Fruit fly (Drosophila melanogaster) whole organism, embryonic: ENCODE data around the gene CG12299.

Source experiments
- Awh ChIP-seq: fragments of 200-800 bp; sonication (Bioruptor generic); IDR thresholded peaks from 2 replicates; pipeline ENCODE4, ENCODE4 v1.3.6; 2022; ENCODE audit warnings: missing biosample characterization, missing genetic modification characterization
- CG10147 ChIP-seq: fragments of 200-800 bp; sonication (Bioruptor generic); optimal IDR thresholded peaks from 2 replicates; lab custom pipeline; 2019; ENCODE audit warnings: missing biosample characterization, mild to moderate bottlenecking, missing genetic modification characterization, moderate library complexity
- CG10366 ChIP-seq: fragments of 200-800 bp; sonication (Bioruptor generic); IDR thresholded peaks from 2 replicates; pipeline ENCODE4 v1.3.6; 2022; ENCODE audit warnings: missing biosample characterization, missing genetic modification characterization
- CG12744 ChIP-seq: fragments of 200-800 bp; sonication (Bioruptor generic); optimal IDR thresholded peaks from 2 replicates; lab custom pipeline; 2016; ENCODE audit warnings: missing biosample characterization, missing genetic modification characterization
- CG12769 ChIP-seq: fragments of 200-800 bp; sonication (Bioruptor generic); optimal IDR thresholded peaks from 2 replicates; lab custom pipeline; 2019; ENCODE audit warnings: missing biosample characterization, mild to moderate bottlenecking, missing genetic modification characterization, moderate library complexity
- CG14667 ChIP-seq: fragments of 200-800 bp; sonication (Bioruptor generic); IDR thresholded peaks from 2 replicates; pipeline ENCODE4 v1.3.6; 2022; ENCODE audit warnings: missing biosample characterization, missing genetic modification characterization
- CG1832 ChIP-seq: fragments of 200-800 bp; sonication (Bioruptor generic); optimal IDR thresholded peaks from 2 replicates; lab custom pipeline; 2017; ENCODE audit warnings: missing biosample characterization, mild to moderate bottlenecking, missing genetic modification characterization, inconsistent platforms
- CG18599 ChIP-seq: fragments of 200-800 bp; sonication (Bioruptor generic); optimal IDR thresholded peaks from 3 replicates; lab custom pipeline; 2017; ENCODE audit warnings: missing biosample characterization, missing genetic modification characterization, mild to moderate bottlenecking, moderate library complexity, missing genetic modification reagents
- CG3163 ChIP-seq: fragments of 200-800 bp; sonication (Bioruptor generic); optimal IDR thresholded peaks from 3 replicates; lab custom pipeline; 2016; ENCODE audit warnings: missing biosample characterization, missing genetic modification characterization
- CG32772 ChIP-seq: fragments of 200-800 bp; sonication (Bioruptor generic); IDR thresholded peaks from 2 replicates; pipeline ENCODE4 v1.3.6; 2022; ENCODE audit warnings: missing biosample characterization, missing genetic modification characterization
- CG33213 ChIP-seq: fragments of 200-800 bp; sonication (Bioruptor generic); optimal IDR thresholded peaks from 3 replicates; lab custom pipeline; 2016; ENCODE audit warnings: missing biosample characterization, missing genetic modification characterization
- CG34224 ChIP-seq: fragments of 200-800 bp; sonication (Bioruptor generic); IDR thresholded peaks from 3 replicates; pipeline ENCODE4 v1.3.6; 2022; ENCODE audit warnings: missing biosample characterization, missing genetic modification characterization; ENCODE audit not compliant: partially characterized antibody
- CG3995 ChIP-seq: fragments of 200-800 bp; sonication (Bioruptor generic); optimal IDR thresholded peaks from 3 replicates; lab custom pipeline; 2016; ENCODE audit warnings: missing biosample characterization, missing genetic modification characterization
- CG4328 ChIP-seq: fragments of 200-800 bp; sonication (Bioruptor generic); optimal IDR thresholded peaks from 3 replicates; lab custom pipeline; 2017; ENCODE audit warnings: missing biosample characterization, missing genetic modification reagents, missing genetic modification characterization
- CG4820 ChIP-seq: fragments of 200-800 bp; sonication (Bioruptor generic); optimal IDR thresholded peaks from 3 replicates; lab custom pipeline; 2016; ENCODE audit warnings: missing biosample characterization, missing genetic modification characterization
- CG6175 ChIP-seq: fragments of 200-800 bp; sonication (Bioruptor generic); IDR thresholded peaks from 3 replicates; pipeline ENCODE4 v1.3.6; 2022; ENCODE audit warnings: missing biosample characterization, missing genetic modification characterization
- CG7271 ChIP-seq: fragments of 200-800 bp; sonication (Bioruptor generic); optimal IDR thresholded peaks from 2 replicates; lab custom pipeline; 2018; ENCODE audit warnings: missing biosample characterization, mild to moderate bottlenecking, missing genetic modification characterization, moderate library complexity
- CG7839 ChIP-seq: fragments of 200-800 bp; sonication (Bioruptor generic); optimal IDR thresholded peaks from 3 replicates; lab custom pipeline; 2018; ENCODE audit warnings: missing biosample characterization, mild to moderate bottlenecking, missing genetic modification characterization, moderate library complexity
- CG7987 ChIP-seq: fragments of 200-800 bp; sonication (Bioruptor generic); optimal IDR thresholded peaks from 2 replicates; lab custom pipeline; 2018; ENCODE audit warnings: missing biosample characterization, mild to moderate bottlenecking, missing genetic modification characterization, moderate library complexity
- CG8388 ChIP-seq: fragments of 200-800 bp; sonication (Bioruptor generic); optimal IDR thresholded peaks from 2 replicates; lab custom pipeline; 2019; ENCODE audit warnings: missing biosample characterization, mild to moderate bottlenecking, missing genetic modification characterization, moderate library complexity
- CkIIα-i1 ChIP-seq: fragments of 200-800 bp; sonication (Bioruptor generic); IDR thresholded peaks from 2 replicates; pipeline ENCODE4 v1.3.6; 2022; ENCODE audit warnings: missing biosample characterization, missing genetic modification characterization
- D19A ChIP-seq: fragments of 200-800 bp; optimal IDR thresholded peaks from 3 replicates; lab custom pipeline; 2019; ENCODE audit warnings: missing biosample characterization, mild to moderate bottlenecking, missing genetic modification characterization, moderate library complexity
- HLH3B ChIP-seq: fragments of 200-800 bp; sonication (Bioruptor generic); IDR thresholded peaks from 2 replicates; pipeline ENCODE4 v1.3.6; 2022; ENCODE audit warnings: missing biosample characterization, missing genetic modification characterization
- Hand ChIP-seq: fragments of 200-800 bp; sonication (Bioruptor generic); optimal IDR thresholded peaks from 2 replicates; lab custom pipeline; 2017; ENCODE audit warnings: mild to moderate bottlenecking, missing biosample characterization, missing genetic modification reagents, missing genetic modification characterization
- Hsf ChIP-seq: fragments of 200-800 bp; sonication (Bioruptor generic); optimal IDR thresholded peaks from 3 replicates; lab custom pipeline; 2016; ENCODE audit warnings: missing biosample characterization, missing genetic modification characterization
- Mad ChIP-seq: fragments of 200-800 bp; sonication (Bioruptor generic); optimal IDR thresholded peaks from 2 replicates; lab custom pipeline; 2016; ENCODE audit warnings: missing biosample characterization, missing genetic modification characterization
- Mrtf ChIP-seq: fragments of 200-800 bp; sonication (Bioruptor generic); IDR thresholded peaks from 3 replicates; pipeline ENCODE4 v1.3.6; 2022; ENCODE audit warnings: missing biosample characterization, missing genetic modification characterization
- Myb ChIP-seq: fragments of 200-800 bp; sonication (Bioruptor generic); optimal IDR thresholded peaks from 2 replicates; lab custom pipeline; 2016; ENCODE audit warnings: missing biosample characterization, missing genetic modification characterization
- NK7.1 ChIP-seq: fragments of 200-800 bp; sonication (Bioruptor generic); optimal IDR thresholded peaks from 3 replicates; lab custom pipeline; 2016; ENCODE audit warnings: missing biosample characterization, missing genetic modification characterization
- Six4 ChIP-seq: fragments of 200-800 bp; sonication (Bioruptor generic); optimal IDR thresholded peaks from 2 replicates; lab custom pipeline; 2016; ENCODE audit warnings: missing biosample characterization, missing genetic modification characterization
- Sox102F ChIP-seq: fragments of 200-800 bp; sonication (Bioruptor generic); optimal IDR thresholded peaks from 2 replicates; lab custom pipeline; 2018; ENCODE audit warnings: missing biosample characterization, mild to moderate bottlenecking, missing genetic modification characterization, moderate library complexity
- amos ChIP-seq: fragments of 200-800 bp; sonication (Bioruptor generic); IDR thresholded peaks from 2 replicates; pipeline ENCODE4 v1.3.6; 2022; ENCODE audit warnings: missing biosample characterization, missing genetic modification characterization; ENCODE audit not compliant: partially characterized antibody
- bigmax ChIP-seq: fragments of 200-800 bp; sonication (Bioruptor generic); optimal IDR thresholded peaks from 2 replicates; lab custom pipeline; 2018; ENCODE audit warnings: missing biosample characterization, mild to moderate bottlenecking, missing genetic modification characterization
- bowl ChIP-seq: fragments of 200-800 bp; sonication (Bioruptor generic); IDR thresholded peaks from 2 replicates; pipeline ENCODE4 v1.3.6; 2022; ENCODE audit warnings: missing biosample characterization, missing genetic modification characterization
- crc ChIP-seq: fragments of 200-800 bp; sonication (Bioruptor generic); optimal IDR thresholded peaks from 2 replicates; lab custom pipeline; 2016; ENCODE audit warnings: missing biosample characterization, missing genetic modification characterization
- croc ChIP-seq: fragments of 200-800 bp; sonication (Bioruptor generic); conservative IDR thresholded peaks from 3 replicates; pipeline ENCODE4 v1.3.6; 2022; ENCODE audit warnings: missing biosample characterization, missing genetic modification characterization
- da ChIP-seq: fragments of 200-800 bp; sonication (Bioruptor generic); optimal IDR thresholded peaks from 2 replicates; lab custom pipeline; 2016; ENCODE audit warnings: missing biosample characterization, missing genetic modification characterization
- en ChIP-seq: fragments of 200-800 bp; sonication (Bioruptor generic); optimal IDR thresholded peaks from 2 replicates; lab custom pipeline; 2016; ENCODE audit warnings: missing biosample characterization, missing genetic modification characterization
- insv ChIP-seq, 2 experiments: fragments of 200-800 bp; sonication (Bioruptor generic); optimal IDR thresholded peaks; 3 replicates each; lab custom pipeline; 2016 to 2018; ENCODE audit warnings: missing biosample characterization in 2 of 2, missing genetic modification characterization in 2 of 2
- jing ChIP-seq: fragments of 200-800 bp; sonication (Bioruptor generic); optimal IDR thresholded peaks from 2 replicates; lab custom pipeline; 2018; ENCODE audit warnings: missing biosample characterization, mild to moderate bottlenecking, missing genetic modification characterization
- jumu ChIP-seq: fragments of 200-800 bp; sonication (Bioruptor generic); optimal IDR thresholded peaks from 3 replicates; lab custom pipeline; 2016; ENCODE audit warnings: missing biosample characterization, missing genetic modification characterization
- kay ChIP-seq: fragments of 200-800 bp; sonication (Bioruptor generic); optimal IDR thresholded peaks from 2 replicates; lab custom pipeline; 2016; ENCODE audit warnings: missing biosample characterization, missing genetic modification characterization
- ken ChIP-seq: fragments of 200-800 bp; sonication (Bioruptor generic); IDR thresholded peaks from 3 replicates; pipeline ENCODE4 v1.3.6; 2022; ENCODE audit warnings: missing biosample characterization, missing genetic modification characterization
- klu ChIP-seq: fragments of 200-800 bp; sonication (Bioruptor generic); IDR thresholded peaks from 2 replicates; pipeline ENCODE4 v1.3.6; 2022; ENCODE audit warnings: missing biosample characterization, missing genetic modification characterization
- pan ChIP-seq, 4 experiments: fragments of >200 bp in 3 of 4; fragments of 200-800 bp in 1 of 4; sonication (Bioruptor generic) in 1 of 4; optimal IDR thresholded peaks in 3 of 4; IDR thresholded peaks in 1 of 4; 2 replicates each; pipeline versions ENCODE4 v1.3.6 to Lab custom; 2017 to 2022; ENCODE audit warnings: missing biosample characterization in 2 of 4, missing genetic modification characterization in 2 of 4, mixed read lengths in 1 of 4
- pum ChIP-seq: fragments of 200-800 bp; sonication (Bioruptor generic); optimal IDR thresholded peaks from 2 replicates; lab custom pipeline; 2016; ENCODE audit warnings: missing biosample characterization, missing genetic modification characterization
- sd ChIP-seq: fragments of 200-800 bp; sonication (Bioruptor generic); optimal IDR thresholded peaks from 3 replicates; lab custom pipeline; 2018; ENCODE audit warnings: missing biosample characterization, mild to moderate bottlenecking, missing genetic modification characterization, moderate library complexity
- sens-2 ChIP-seq: fragments of 200-800 bp; sonication (Bioruptor generic); IDR thresholded peaks from 2 replicates; pipeline ENCODE4 v1.3.6; 2022; ENCODE audit warnings: missing biosample characterization, missing genetic modification characterization
- sima ChIP-seq: fragments of 200-800 bp; sonication (Bioruptor generic); optimal IDR thresholded peaks from 2 replicates; lab custom pipeline; 2016; ENCODE audit warnings: missing biosample characterization, missing genetic modification characterization
- tll ChIP-seq, 2 experiments: fragments of 200-800 bp in 1 of 2; fragments of >200 bp in 1 of 2; sonication (Bioruptor generic) in 1 of 2; optimal IDR thresholded peaks; 2 replicates each; lab custom pipeline; 2017 to 2019; ENCODE audit warnings: missing biosample characterization in 2 of 2, missing genetic modification characterization in 2 of 2, mild to moderate bottlenecking in 1 of 2, moderate library complexity in 1 of 2
- usp ChIP-seq: fragments of >200 bp; optimal IDR thresholded peaks from 2 replicates; lab custom pipeline; 2017; ENCODE audit warnings: missing biosample characterization, missing genetic modification characterization

Gene CG12299

dm6 chr2L:10732343-10732808 lies 4.8 kb upstream of the CG12299 start, which contains the start of the genes EMC3 and Dpy-30L1 (continued):
- TF ChIP-seq CG12744 (GFP tag; lab: Kevin White, UChicago) (peak; percentile 30), bowl (GFP tag; lab: Robert Waterston, UW) (no peak), CG3995 (GFP tag; lab: Kevin White, UChicago) (peak; percentile 99), pan (optimal IDR thresholded peaks at IDR 0.05; lab: Kevin White, UChicago) (no peak), pan (GFP tag; optimal IDR thresholded peaks at IDR 0.05 in 1 of 2, IDR thresholded peaks at IDR 0.05 in 1 of 2) (peak in 1 of 2 experiments; percentile 53), Mrtf (GFP tag; lab: Robert Waterston, UW) (no peak), Sox102F (GFP tag; lab: Kevin White, UChicago) (no peak), D19A (no peak), sens-2 (GFP tag; lab: Robert Waterston, UW) (no peak), bigmax (GFP tag; lab: Kevin White, UChicago) (no peak), tll (GFP tag; optimal IDR thresholded peaks at IDR 0.05; lab: Kevin White, UChicago) (peak in 1 of 2 experiments; percentile 38), CG4328 (GFP tag; lab: Kevin White, UChicago) (peak; percentile 1), CG6175 (GFP tag; lab: Robert Waterston, UW) (no peak), CG14667 (GFP tag; lab: Robert Waterston, UW) (0 out of 2 replicates have a peak, but pooled peaks have one; percentile 29), ken (GFP tag; lab: Robert Waterston, UW) (no peak), Hsf (GFP tag; lab: Kevin White, UChicago) (peak; percentile 67), amos (GFP tag; lab: Robert Waterston, UW) (peak; percentile 74), kay (GFP tag; lab: Kevin White, UChicago) (peak; percentile 30), CG7987 (GFP tag; lab: Kevin White, UChicago) (no peak), CG1832 (GFP tag; lab: Kevin White, UChicago) (no peak), klu (GFP tag; lab: Robert Waterston, UW) (peak; percentile 12; the same call in 1 of the 2 replicates), croc (GFP tag; lab: Robert Waterston, UW) (no peak), HLH3B (GFP tag; lab: Robert Waterston, UW) (no peak), CG33213 (peak; percentile 54), CG8388 (peak; percentile 34), usp (GFP tag; lab: Kevin White, UChicago) (no peak), insv (GFP tag; optimal IDR thresholded peaks at IDR 0.05; lab: Kevin White, UChicago) (peak in 1 of 2 experiments; percentile 86), Myb (GFP tag; lab: Kevin White, UChicago) (peak; percentile 46), Awh (GFP tag; lab: Robert Waterston, UW) (no peak), CG32772 (no peak), CkIIα-i1 (no peak), en (GFP tag; lab: Kevin White, UChicago) (no peak), CG34224 (peak; percentile 81), Six4 (GFP tag; lab: Kevin White, UChicago) (no peak), Mad (GFP tag; lab: Kevin White, UChicago) (no peak), sima (GFP tag; lab: Kevin White, UChicago) (no peak), da (GFP tag; lab: Kevin White, UChicago) (peak; percentile 12), NK7.1 (peak; percentile 26), crc (GFP tag; lab: Kevin White, UChicago) (no peak), CG12769 (tag; lab: Kevin White, UChicago) (no peak), Hand (GFP tag; lab: Kevin White, UChicago) (no peak), CG3163 (GFP tag; lab: Kevin White, UChicago) (peak; percentile 12), CG18599 (GFP tag; lab: Kevin White, UChicago) (no peak), sd (tag; lab: Kevin White, UChicago) (no peak), jumu (GFP tag; lab: Kevin White, UChicago) (peak; percentile 27), jing (GFP tag; lab: Kevin White, UChicago) (no peak), CG10147 (GFP tag; lab: Kevin White, UChicago) (no peak), CG10366 (GFP tag; lab: Robert Waterston, UW) (peak; percentile 30; the same call in 1 of the 2 replicates), CG4820 (peak; percentile 48), CG7839 (tag; lab: Kevin White, UChicago) (no peak), pum (GFP tag; lab: Kevin White, UChicago) (peak; percentile 30), CG7271 (tag; lab: Kevin White, UChicago) (no peak)
